Worm (Caenorhabditis elegans): Measurements from ENCODE around the gene eef-1G.

ce11 chrV:10937294-10937693 is 28.2 kb upstream of the eef-1G start:
- TF ChIP-seq F13C5.2 (tag; optimal IDR thresholded peaks at IDR 0.05), result no peak
- TF ChIP-seq tbx-37 (GFP tag; conservative IDR thresholded peaks at IDR 0.05), result no peak
- no peak for TF ChIP-seq aly-1 (tag; optimal IDR thresholded peaks at IDR 0.05)
- TF ChIP-seq ama-1 (optimal IDR thresholded peaks at IDR 0.05), result no peak
- no peak for TF ChIP-seq sea-1 (GFP tag; conservative IDR thresholded peaks at IDR 0.05)
- no peak for TF ChIP-seq ceh-13 (GFP tag; optimal IDR thresholded peaks at IDR 0.05)
- no peak for TF ChIP-seq hnd-1 (tag; optimal IDR thresholded peaks at IDR 0.05)
- no peak for TF ChIP-seq ets-7 (tag; optimal IDR thresholded peaks at IDR 0.05)
- TF ChIP-seq scrt-1 (GFP tag; IDR thresholded peaks at IDR 0.05), result no peak
- TF ChIP-seq flt-1 (GFP tag; IDR thresholded peaks at IDR 0.05), result no peak
- no peak for TF ChIP-seq hmg-4 (GFP tag; optimal IDR thresholded peaks at IDR 0.05)
- TF ChIP-seq pes-1 (GFP tag; IDR thresholded peaks at IDR 0.05), result no peak

Data from whole organism, early embryonic.